Fruit fly (Drosophila melanogaster): Measurements from ENCODE around the gene cype.

The cype gene

dm6 chr2L:5297289-5297960, 29.6 kb upstream of the cype start (continued):
- TF ChIP-seq spab (GFP tag; optimal IDR thresholded peaks at IDR 0.05) (no peak), pdm3 (GFP tag; optimal IDR thresholded peaks at IDR 0.05) (peak; percentile 85), CG6808 (GFP tag; optimal IDR thresholded peaks at IDR 0.05) (no peak), Eip75B (GFP tag; optimal IDR thresholded peaks at IDR 0.05) (peak; percentile 85), CG10669 (GFP tag; optimal IDR thresholded peaks at IDR 0.05) (no peak), CG32006 (GFP tag; optimal IDR thresholded peaks at IDR 0.05) (peak; percentile 80), achi (GFP tag; optimal IDR thresholded peaks at IDR 0.05) (peak; percentile 61), Sox102F (GFP tag; optimal IDR thresholded peaks at IDR 0.05) (peak; percentile 93), Ets96B (tag; optimal IDR thresholded peaks at IDR 0.05) (no peak), Smox (GFP tag; optimal IDR thresholded peaks at IDR 0.05) (peak; percentile 92), dsx (GFP tag; optimal IDR thresholded peaks at IDR 0.05; ENCODE audit: poor library complexity, severe bottlenecking) (no peak), net (GFP tag; optimal IDR thresholded peaks at IDR 0.05) (peak; percentile 59), lz (GFP tag; optimal IDR thresholded peaks at IDR 0.05) (peak; percentile 91), Ets21C (GFP tag; optimal IDR thresholded peaks at IDR 0.05) (peak; percentile 92), CG15336 (GFP tag; IDR thresholded peaks at IDR 0.05) (peak; percentile 73), Eip78C (GFP tag) (peak; percentile 88)

dm6 chr2L:5297961-5298311, 29.1 kb upstream of the cype start:
- TF ChIP-seq CG10669 (GFP tag; optimal IDR thresholded peaks at IDR 0.05) (no peak), spab (GFP tag; optimal IDR thresholded peaks at IDR 0.05) (no peak), CG16779 (tag; optimal IDR thresholded peaks at IDR 0.05) (no peak), CG11294 (GFP tag; IDR thresholded peaks at IDR 0.05) (no peak), CG1621 (tag; optimal IDR thresholded peaks at IDR 0.05) (no peak), CG9139 (GFP tag; optimal IDR thresholded peaks at IDR 0.05) (no peak), CG6276 (GFP tag; optimal IDR thresholded peaks at IDR 0.05) (no peak), ss (GFP tag; optimal IDR thresholded peaks at IDR 0.05) (no peak), CG6854 (GFP tag; optimal IDR thresholded peaks at IDR 0.05) (no peak), lz (GFP tag; optimal IDR thresholded peaks at IDR 0.05) (no peak), CG15336 (GFP tag; IDR thresholded peaks at IDR 0.05) (no peak), pdm3 (GFP tag; optimal IDR thresholded peaks at IDR 0.05) (no peak), CG6808 (GFP tag; optimal IDR thresholded peaks at IDR 0.05) (no peak), dac (GFP tag; optimal IDR thresholded peaks at IDR 0.05) (no peak), Hr4 (GFP tag; optimal IDR thresholded peaks at IDR 0.05) (no peak), Sox14 (GFP tag; optimal IDR thresholded peaks at IDR 0.05) (no peak), Eip78C (GFP tag) (no peak)

- TF ChIP-seq Blimp-1 (GFP tag; optimal IDR thresholded peaks at IDR 0.05) (peak; percentile 66), CG11762 (GFP tag; optimal IDR thresholded peaks at IDR 0.05; ENCODE audit: insufficient read depth) (peak; percentile 22), CG6276 (GFP tag; optimal IDR thresholded peaks at IDR 0.05) (peak; percentile 34), CG34406 (GFP tag; optimal IDR thresholded peaks at IDR 0.05) (peak; percentile 76), CG8632 (GFP tag; optimal IDR thresholded peaks at IDR 0.05) (peak; percentile 74), achi (GFP tag; optimal IDR thresholded peaks at IDR 0.05) (peak; percentile 70), CG8319 (GFP tag; optimal IDR thresholded peaks at IDR 0.05) (peak; percentile 55), ss (GFP tag; optimal IDR thresholded peaks at IDR 0.05) (no peak), vri (GFP tag; optimal IDR thresholded peaks at IDR 0.05) (no peak), Hr39 (GFP tag; optimal IDR thresholded peaks at IDR 0.05) (peak; percentile 71), salr (GFP tag; optimal IDR thresholded peaks at IDR 0.05) (peak in 1 of 2 experiments; percentile 46), CG1621 (tag; optimal IDR thresholded peaks at IDR 0.05) (no peak), Eip75B (GFP tag; optimal IDR thresholded peaks at IDR 0.05) (peak; percentile 56), cyc (GFP tag; optimal IDR thresholded peaks at IDR 0.05) (peak; percentile 58), dac (GFP tag; optimal IDR thresholded peaks at IDR 0.05) (peak; percentile 69), CG9139 (GFP tag; optimal IDR thresholded peaks at IDR 0.05) (no peak), CG8119 (GFP tag; IDR thresholded peaks at IDR 0.05) (peak; percentile 70), CG3032 (tag; optimal IDR thresholded peaks at IDR 0.05) (peak; percentile 6), Ets96B (tag; optimal IDR thresholded peaks at IDR 0.05) (peak; percentile 17), Sox14 (GFP tag; optimal IDR thresholded peaks at IDR 0.05) (peak; percentile 77), spab (GFP tag; optimal IDR thresholded peaks at IDR 0.05) (no peak), net (GFP tag; optimal IDR thresholded peaks at IDR 0.05) (peak; percentile 50), acj6 (GFP tag; optimal IDR thresholded peaks at IDR 0.05) (peak; percentile 67), Sox15 (GFP tag; optimal IDR thresholded peaks at IDR 0.05) (peak; percentile 49), topi (GFP tag; optimal IDR thresholded peaks at IDR 0.05) (peak; percentile 76), CG32006 (GFP tag; optimal IDR thresholded peaks at IDR 0.05) (peak; percentile 76), OdsH (GFP tag; optimal IDR thresholded peaks at IDR 0.05) (peak; percentile 83), Hr4 (GFP tag; optimal IDR thresholded peaks at IDR 0.05) (peak; percentile 59), CG7368 (GFP tag; optimal IDR thresholded peaks at IDR 0.05) (peak; percentile 38), CG6163 (GFP tag; IDR thresholded peaks at IDR 0.05) (peak; percentile 40; the same call in 1 of the 3 replicates)
These were observed 27.9 kb upstream of the cype start for dm6 chr2L:5298978-5299627.
